Worm (Caenorhabditis elegans) whole organism, L3 larva: Measurements from ENCODE around the gene nhr-91.

ENCODE experiments used
- R02D3.7 ChIP-seq: fragments of 150-350 bp; optimal IDR thresholded peaks from 2 replicates; lab custom pipeline; 2014; ENCODE audit warnings: missing biosample characterization, missing genetic modification characterization
- ZK546.5 ChIP-seq: sonication (generic microtip); optimal IDR thresholded peaks from 2 replicates; lab custom pipeline; 2017; ENCODE audit warnings: missing biosample characterization, missing genetic modification characterization
- aly-2 ChIP-seq: fragments of 150-350 bp; optimal IDR thresholded peaks from 2 replicates; lab custom pipeline; 2014; ENCODE audit warnings: missing biosample characterization, missing genetic modification characterization
- ama-1 ChIP-seq: fragments of 150-350 bp; optimal IDR thresholded peaks from 2 replicates; lab custom pipeline; 2018
- ceh-16 ChIP-seq: sonication (generic microtip); optimal IDR thresholded peaks from 2 replicates; lab custom pipeline; 2017; ENCODE audit warnings: missing biosample characterization, missing genetic modification characterization
- ceh-28 ChIP-seq: fragments of 150-350 bp; optimal IDR thresholded peaks from 2 replicates; lab custom pipeline; 2014; ENCODE audit warnings: missing biosample characterization, missing genetic modification reagents, missing genetic modification characterization
- ceh-82 ChIP-seq: fragments of 150-350 bp; optimal IDR thresholded peaks from 2 replicates; lab custom pipeline; 2014; ENCODE audit warnings: missing biosample characterization, missing genetic modification characterization
- ceh-9 ChIP-seq: sonication (generic microtip); optimal IDR thresholded peaks from 2 replicates; lab custom pipeline; 2018; ENCODE audit warnings: missing biosample characterization, missing genetic modification characterization
- daf-12 ChIP-seq: fragments of 150-350 bp; optimal IDR thresholded peaks from 2 replicates; lab custom pipeline; 2014; ENCODE audit warnings: missing biosample characterization, missing genetic modification reagents, missing genetic modification characterization
- egl-27 ChIP-seq: sonication (generic microtip); optimal IDR thresholded peaks from 4 replicates; lab custom pipeline; 2017; ENCODE audit warnings: missing biosample characterization, missing genetic modification reagents, missing genetic modification characterization
- egl-5 ChIP-seq: fragments of 150-350 bp; optimal IDR thresholded peaks from 2 replicates; lab custom pipeline; 2017; ENCODE audit warnings: missing biosample characterization, missing genetic modification reagents, missing genetic modification characterization, inconsistent platforms
- elt-1 ChIP-seq: fragments of 150-350 bp; optimal IDR thresholded peaks from 2 replicates; lab custom pipeline; 2014; ENCODE audit warnings: missing biosample characterization, missing genetic modification characterization
- elt-2 ChIP-seq: sonication (generic microtip); optimal IDR thresholded peaks from 2 replicates; lab custom pipeline; 2016; ENCODE audit warnings: missing genetic modification reagents, mild to moderate bottlenecking, missing genetic modification characterization, missing compliant biosample characterization
- elt-3 ChIP-seq, 3 experiments: fragments of 150-350 bp in 1 of 3; sonication (generic microtip) in 2 of 3; optimal IDR thresholded peaks; 2 replicates in 2 of 3; 4 replicates in 1 of 3; lab custom pipeline; 2014 to 2017; ENCODE audit warnings: missing biosample characterization in 3 of 3, missing genetic modification characterization in 3 of 3
- eor-1 ChIP-seq, 2 experiments: fragments of 150-350 bp; optimal IDR thresholded peaks; 2 replicates each; lab custom pipeline; 2014 to 2018; ENCODE audit warnings: missing biosample characterization in 2 of 2, missing genetic modification characterization in 2 of 2
- fkh-10 ChIP-seq: sonication (generic microtip); optimal IDR thresholded peaks from 2 replicates; lab custom pipeline; 2017; ENCODE audit warnings: missing biosample characterization, missing genetic modification reagents, missing genetic modification characterization
- fkh-2 ChIP-seq: fragments of 150-350 bp; optimal IDR thresholded peaks from 2 replicates; lab custom pipeline; 2014; ENCODE audit warnings: missing biosample characterization, missing genetic modification reagents, missing genetic modification characterization
- fos-1 ChIP-seq: fragments of 150-350 bp; optimal IDR thresholded peaks from 2 replicates; lab custom pipeline; 2014; ENCODE audit warnings: missing biosample characterization, missing genetic modification characterization
- hmg-11 ChIP-seq: sonication (generic microtip); optimal IDR thresholded peaks from 2 replicates; lab custom pipeline; 2016; ENCODE audit warnings: missing genetic modification characterization, missing compliant biosample characterization
- jun-1 ChIP-seq: fragments of 150-350 bp; optimal IDR thresholded peaks from 2 replicates; lab custom pipeline; 2014; ENCODE audit warnings: missing biosample characterization, missing genetic modification reagents, missing genetic modification characterization
- lin-15B ChIP-seq: fragments of 150-350 bp; optimal IDR thresholded peaks from 2 replicates; lab custom pipeline; 2014; ENCODE audit warnings: missing biosample characterization, missing genetic modification characterization
- lin-39 ChIP-seq: fragments of 150-350 bp; optimal IDR thresholded peaks from 2 replicates; lab custom pipeline; 2018; ENCODE audit warnings: missing biosample characterization, missing genetic modification reagents, missing genetic modification characterization
- lsy-12 ChIP-seq: sonication (generic microtip); optimal IDR thresholded peaks from 2 replicates; lab custom pipeline; 2016; ENCODE audit warnings: mild to moderate bottlenecking, missing genetic modification characterization, missing compliant biosample characterization
- mdl-1 ChIP-seq: fragments of 150-350 bp; optimal IDR thresholded peaks from 2 replicates; lab custom pipeline; 2014; ENCODE audit warnings: missing biosample characterization, missing genetic modification characterization
- mml-1 ChIP-seq: fragments of 150-350 bp; sonication (generic microtip); optimal IDR thresholded peaks from 3 replicates; lab custom pipeline; 2014; ENCODE audit warnings: missing biosample characterization, missing genetic modification characterization
- nfya-1 ChIP-seq: sonication (generic microtip); optimal IDR thresholded peaks from 2 replicates; lab custom pipeline; 2017; ENCODE audit warnings: missing genetic modification characterization, mild to moderate bottlenecking, missing compliant biosample characterization, antibody characterized with exemption, moderate library complexity; ENCODE audit not compliant: insufficient read depth
- nhr-11 ChIP-seq: fragments of 150-350 bp; optimal IDR thresholded peaks from 2 replicates; lab custom pipeline; 2014; ENCODE audit warnings: missing biosample characterization, missing genetic modification characterization
- nhr-12 ChIP-seq: fragments of 150-350 bp; optimal IDR thresholded peaks from 2 replicates; lab custom pipeline; 2014; ENCODE audit warnings: missing biosample characterization, missing genetic modification characterization
- nhr-23 ChIP-seq: fragments of 150-350 bp; optimal IDR thresholded peaks from 2 replicates; lab custom pipeline; 2014; ENCODE audit warnings: missing biosample characterization, missing genetic modification reagents, missing genetic modification characterization
- nhr-237 ChIP-seq: fragments of 150-350 bp; optimal IDR thresholded peaks from 2 replicates; lab custom pipeline; 2014; ENCODE audit warnings: missing biosample characterization, missing genetic modification characterization
- nhr-25 ChIP-seq: sonication (generic microtip); optimal IDR thresholded peaks from 2 replicates; lab custom pipeline; 2017; ENCODE audit warnings: missing biosample characterization, missing genetic modification characterization
- nhr-28 ChIP-seq: fragments of 150-350 bp; optimal IDR thresholded peaks from 2 replicates; lab custom pipeline; 2014; ENCODE audit warnings: missing biosample characterization, missing genetic modification characterization
- nhr-43 ChIP-seq: sonication (generic microtip); optimal IDR thresholded peaks from 2 replicates; lab custom pipeline; 2016; ENCODE audit warnings: mild to moderate bottlenecking, missing genetic modification characterization, missing compliant biosample characterization; ENCODE audit not compliant: poor library complexity, severe bottlenecking
- nhr-67 ChIP-seq: fragments of 150-350 bp; optimal IDR thresholded peaks from 2 replicates; lab custom pipeline; 2014; ENCODE audit warnings: missing biosample characterization, missing genetic modification characterization
- nhr-76 ChIP-seq: fragments of 150-350 bp; sonication (generic microtip); optimal IDR thresholded peaks from 5 replicates; lab custom pipeline; 2014; ENCODE audit warnings: missing biosample characterization, missing genetic modification characterization
- nhr-77 ChIP-seq: fragments of 150-350 bp; optimal IDR thresholded peaks from 2 replicates; lab custom pipeline; 2014; ENCODE audit warnings: missing biosample characterization, missing genetic modification characterization
- pha-4 ChIP-seq: fragments of 150-350 bp; optimal IDR thresholded peaks from 2 replicates; lab custom pipeline; 2014; ENCODE audit warnings: missing biosample characterization, missing genetic modification reagents, missing genetic modification characterization
- pqm-1 ChIP-seq: fragments of 150-350 bp; optimal IDR thresholded peaks from 2 replicates; lab custom pipeline; 2017; ENCODE audit warnings: missing biosample characterization, missing genetic modification characterization, inconsistent platforms
- sea-2 ChIP-seq: fragments of 150-350 bp; sonication (generic microtip); optimal IDR thresholded peaks from 4 replicates; lab custom pipeline; 2014; ENCODE audit warnings: missing biosample characterization, missing genetic modification reagents, missing genetic modification characterization
- skn-1 ChIP-seq: fragments of 150-350 bp; optimal IDR thresholded peaks from 2 replicates; lab custom pipeline; 2014; ENCODE audit warnings: missing biosample characterization, missing genetic modification characterization
- snpc-4 ChIP-seq: fragments of 150-350 bp; optimal IDR thresholded peaks from 2 replicates; lab custom pipeline; 2014; ENCODE audit warnings: missing biosample characterization, missing genetic modification characterization
- tbx-2 ChIP-seq: sonication (generic microtip); optimal IDR thresholded peaks from 2 replicates; lab custom pipeline; 2016; ENCODE audit warnings: mild to moderate bottlenecking, missing genetic modification characterization, missing compliant biosample characterization
- unc-39 ChIP-seq: sonication (generic microtip); optimal IDR thresholded peaks from 4 replicates; lab custom pipeline; 2017; ENCODE audit warnings: missing biosample characterization, missing genetic modification characterization
- unc-62 ChIP-seq: fragments of 150-350 bp; sonication (generic microtip); optimal IDR thresholded peaks from 4 replicates; lab custom pipeline; 2014; ENCODE audit warnings: missing biosample characterization, missing genetic modification reagents, missing genetic modification characterization
- zag-1 ChIP-seq: fragments of 150-350 bp; optimal IDR thresholded peaks from 2 replicates; lab custom pipeline; 2014; ENCODE audit warnings: missing biosample characterization, missing genetic modification characterization
- ztf-11 ChIP-seq: fragments of 150-350 bp; optimal IDR thresholded peaks from 2 replicates; lab custom pipeline; 2014; ENCODE audit warnings: missing biosample characterization, missing genetic modification characterization
- ztf-4 ChIP-seq: fragments of 150-350 bp; optimal IDR thresholded peaks from 2 replicates; lab custom pipeline; 2014; ENCODE audit warnings: missing biosample characterization, missing genetic modification characterization

nhr-91 gene

ce11 chrX:15280318-15280717 is 28.9 kb upstream of the nhr-91 start:
- TF ChIP-seq elt-2 (no peak), unc-62 (GFP tag; lab: Kevin White, UChicago) (no peak), nhr-25 (tag; lab: Kevin White, UChicago) (peak; percentile 68), lsy-12 (tag; lab: Kevin White, UChicago) (no peak), nhr-43 (no peak), nhr-23 (tag; lab: Kevin White, UChicago) (peak; percentile 62), daf-12 (tag; lab: Kevin White, UChicago) (no peak), nhr-76 (tag; lab: Kevin White, UChicago) (no peak), ztf-11 (tag; lab: Kevin White, UChicago) (no peak), ama-1 (lab: Kevin White, UChicago) (no peak), ceh-16 (tag; lab: Kevin White, UChicago) (no peak)

DNA sequence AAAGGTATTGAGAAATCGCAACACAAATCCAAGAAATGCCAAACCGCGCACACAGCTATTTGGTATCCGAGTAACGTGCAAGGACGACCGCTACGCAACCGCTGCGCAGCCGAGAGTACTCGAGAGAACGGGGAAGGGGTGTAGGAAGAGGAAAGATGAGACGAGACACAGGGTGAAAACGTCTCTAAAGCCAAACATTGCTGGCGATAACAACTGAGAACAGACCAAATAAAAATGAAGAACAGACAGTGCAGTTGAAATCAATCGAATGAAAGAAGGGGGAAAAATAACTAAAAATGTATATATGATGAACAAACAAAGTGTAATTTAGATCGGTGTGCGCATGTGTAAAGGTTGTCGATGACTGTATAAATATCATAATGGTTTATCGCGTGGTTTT is 27.9 kb upstream of the nhr-91 start:
- TF ChIP-seq hmg-11 (tag; lab: Kevin White, UChicago): peak; percentile 30
- TF ChIP-seq egl-27 (tag; lab: Kevin White, UChicago): peak; percentile 4
- TF ChIP-seq daf-12 (tag; lab: Kevin White, UChicago): no peak
- TF ChIP-seq ama-1 (lab: Kevin White, UChicago): no peak
- no peak for TF ChIP-seq snpc-4 (tag; lab: Kevin White, UChicago)
- no peak for TF ChIP-seq fos-1 (tag; lab: Kevin White, UChicago)
- no peak for TF ChIP-seq tbx-2 (tag; lab: Kevin White, UChicago)
- TF ChIP-seq nhr-67 (tag; lab: Kevin White, UChicago): no peak
- TF ChIP-seq aly-2 (tag; lab: Kevin White, UChicago): no peak
- no peak for TF ChIP-seq fkh-10
- no peak for TF ChIP-seq ceh-9 (tag; lab: Kevin White, UChicago)
- TF ChIP-seq R02D3.7 (tag; lab: Kevin White, UChicago): no peak
- TF ChIP-seq nhr-76 (tag; lab: Kevin White, UChicago): no peak
- TF ChIP-seq mdl-1 (tag; lab: Kevin White, UChicago): no peak
- peak; percentile 33 for TF ChIP-seq elt-2
- TF ChIP-seq jun-1: no peak
- peak; percentile 24 for TF ChIP-seq egl-5 (tag; lab: Kevin White, UChicago)
- no peak for TF ChIP-seq ceh-28
- peak; percentile 45 for TF ChIP-seq nfya-1 (tag; lab: Kevin White, UChicago)
- no peak for TF ChIP-seq nhr-237 (tag; lab: Kevin White, UChicago)
- no peak for TF ChIP-seq lsy-12 (tag; lab: Kevin White, UChicago)
- no peak for TF ChIP-seq ztf-11 (tag; lab: Kevin White, UChicago)
- TF ChIP-seq unc-39 (tag; lab: Kevin White, UChicago): no peak
- no peak for TF ChIP-seq nhr-28 (tag; lab: Kevin White, UChicago)
- TF ChIP-seq ceh-16 (tag; lab: Kevin White, UChicago): no peak
- TF ChIP-seq nhr-77 (tag; lab: Kevin White, UChicago): no peak
- TF ChIP-seq nhr-11 (tag; lab: Kevin White, UChicago): no peak
- no peak for TF ChIP-seq fkh-2
- no peak for TF ChIP-seq mml-1 (tag; lab: Kevin White, UChicago)
- TF ChIP-seq nhr-23 (tag; lab: Kevin White, UChicago): peak; percentile 63
- TF ChIP-seq pha-4 (tag; lab: Kevin White, UChicago): peak; percentile 79
- no peak for TF ChIP-seq ceh-82
- TF ChIP-seq elt-1: no peak
- TF ChIP-seq eor-1 (tag; optimal IDR thresholded peaks at IDR 0.05; lab: Kevin White, UChicago): no peak
- no peak for TF ChIP-seq lin-15B (tag; lab: Kevin White, UChicago)
- TF ChIP-seq ztf-4 (tag; lab: Kevin White, UChicago): no peak
- no peak for TF ChIP-seq unc-62 (GFP tag; lab: Kevin White, UChicago)
- no peak for TF ChIP-seq nhr-43
- TF ChIP-seq nhr-12 (tag; lab: Kevin White, UChicago): no peak
- peak; percentile 88 for TF ChIP-seq lin-39 (tag; lab: Kevin White, UChicago)
- TF ChIP-seq ZK546.5 (tag; lab: Kevin White, UChicago): no peak
- no peak for TF ChIP-seq skn-1
- no peak for TF ChIP-seq zag-1 (tag; lab: Kevin White, UChicago)
- TF ChIP-seq elt-3 (tag; optimal IDR thresholded peaks at IDR 0.05; lab: Kevin White, UChicago): no peak
- TF ChIP-seq nhr-25 (tag; lab: Kevin White, UChicago): peak; percentile 60
- peak; percentile 23 for TF ChIP-seq pqm-1 (tag; lab: Kevin White, UChicago)
- TF ChIP-seq sea-2: no peak
